Fruit fly (Drosophila melanogaster): ENCODE measurements around the gene Nfs1.

The Nfs1 gene

DNA sequence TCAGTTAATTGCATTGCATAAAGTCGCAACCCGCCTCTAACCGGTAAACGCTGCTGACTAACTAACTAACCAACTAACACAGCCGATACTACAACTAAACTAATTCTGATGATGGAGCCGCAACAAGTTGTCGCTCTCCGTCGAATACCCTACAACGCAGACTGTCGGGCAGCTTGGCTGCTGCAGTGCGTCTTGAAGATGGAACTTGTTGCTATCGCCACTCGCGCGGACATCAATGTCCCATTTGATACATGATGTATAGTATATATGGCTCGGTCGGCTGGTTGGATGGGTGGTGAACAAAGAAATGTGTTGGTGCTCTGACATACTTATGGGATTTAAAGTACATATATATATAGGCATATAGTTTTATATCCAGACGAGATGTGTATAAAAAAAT, 26.1 kb downstream of the Nfs1 start (continued):
- no peak for TF ChIP-seq pnt (GFP tag; optimal IDR thresholded peaks at IDR 0.05)
- no peak for TF ChIP-seq CG12744 (GFP tag; optimal IDR thresholded peaks at IDR 0.05)
- TF ChIP-seq twi (tag; optimal IDR thresholded peaks at IDR 0.05) = no peak
- TF ChIP-seq klu (GFP tag; IDR thresholded peaks at IDR 0.05) = no peak
- TF ChIP-seq CG34224 (GFP tag; IDR thresholded peaks at IDR 0.05; ENCODE audit: partially characterized antibody) = no peak
- TF ChIP-seq HLHmδ (GFP tag; optimal IDR thresholded peaks at IDR 0.05) = no peak
- TF ChIP-seq CG7963 (GFP tag; IDR thresholded peaks at IDR 0.05; ENCODE audit: partially characterized antibody) = no peak
- no peak for TF ChIP-seq dmrt11E (tag; optimal IDR thresholded peaks at IDR 0.05)
- TF ChIP-seq grau (tag; optimal IDR thresholded peaks at IDR 0.05) = peak; percentile 22
- TF ChIP-seq CG14014 (GFP tag; IDR thresholded peaks at IDR 0.05) = no peak
- no peak for TF ChIP-seq salm (tag; optimal IDR thresholded peaks at IDR 0.05)
- TF ChIP-seq ci (GFP tag; IDR thresholded peaks at IDR 0.05) = no peak; the same call in 2 of the 3 replicates
- TF ChIP-seq Aef1 (GFP tag; IDR thresholded peaks at IDR 0.05) = no peak
- no peak for TF ChIP-seq zen (tag; optimal IDR thresholded peaks at IDR 0.05)
- TF ChIP-seq CG31365 (tag; optimal IDR thresholded peaks at IDR 0.05) = no peak
- TF ChIP-seq Hmr (GFP tag; optimal IDR thresholded peaks at IDR 0.05) = peak; percentile 13
- TF ChIP-seq CG9797 (GFP tag; optimal IDR thresholded peaks at IDR 0.05) = no peak
- TF ChIP-seq YL-1 (GFP tag; optimal IDR thresholded peaks at IDR 0.05) = no peak
- TF ChIP-seq CG6272 (GFP tag; IDR thresholded peaks at IDR 0.05) = no peak
- no peak for TF ChIP-seq trh (GFP tag; optimal IDR thresholded peaks at IDR 0.05)
- no peak for TF ChIP-seq D19B (GFP tag; optimal IDR thresholded peaks at IDR 0.05)
- no peak for TF ChIP-seq CG30403 (GFP tag; optimal IDR thresholded peaks at IDR 0.05)
- no peak for TF ChIP-seq dysf (GFP tag; IDR thresholded peaks at IDR 0.05)
- no peak for TF ChIP-seq Asciz (GFP tag; optimal IDR thresholded peaks at IDR 0.05)
- TF ChIP-seq CG15696 (tag; optimal IDR thresholded peaks at IDR 0.05) = no peak
- TF ChIP-seq CG6254 (GFP tag; optimal IDR thresholded peaks at IDR 0.05) = no peak
- no peak for TF ChIP-seq CG32532 (GFP tag; IDR thresholded peaks at IDR 0.05)
- TF ChIP-seq MTF-1 (GFP tag; optimal IDR thresholded peaks at IDR 0.05; ENCODE audit: borderline replicate concordance) = no peak
- TF ChIP-seq Lim3 (GFP tag; IDR thresholded peaks at IDR 0.05) = no peak
- TF ChIP-seq CG5245 (GFP tag; optimal IDR thresholded peaks at IDR 0.05) = no peak
- no peak for TF ChIP-seq CG7745 (tag; optimal IDR thresholded peaks at IDR 0.05)
- TF ChIP-seq Adf1 (GFP tag; IDR thresholded peaks at IDR 0.05) = no peak
- TF ChIP-seq Nf-YB (GFP tag; optimal IDR thresholded peaks at IDR 0.05) = no peak
- TF ChIP-seq corto (GFP tag; optimal IDR thresholded peaks at IDR 0.05) = no peak
- peak; percentile 17 for TF ChIP-seq CG1603 (tag; optimal IDR thresholded peaks at IDR 0.05)
- TF ChIP-seq amos (GFP tag; IDR thresholded peaks at IDR 0.05; ENCODE audit: partially characterized antibody) = no peak
- TF ChIP-seq CG8388 (GFP tag; optimal IDR thresholded peaks at IDR 0.05) = no peak
- no peak for TF ChIP-seq HmgD (GFP tag; optimal IDR thresholded peaks at IDR 0.05)
- TF ChIP-seq nom (GFP tag; optimal IDR thresholded peaks at IDR 0.05) = peak; percentile 46
- no peak for TF ChIP-seq nerfin-1 (tag; optimal IDR thresholded peaks at IDR 0.05)
- no peak for TF ChIP-seq CG7357 (GFP tag; IDR thresholded peaks at IDR 0.05)
- no peak for TF ChIP-seq Mad (GFP tag; optimal IDR thresholded peaks at IDR 0.05)
- peak; percentile 15 for TF ChIP-seq CG15514 (GFP tag; optimal IDR thresholded peaks at IDR 0.05)
- TF ChIP-seq CG13424 (tag; optimal IDR thresholded peaks at IDR 0.05) = peak; percentile 15
- TF ChIP-seq ash1 (GFP tag; optimal IDR thresholded peaks at IDR 0.05) = no peak
- no peak for TF ChIP-seq cas (GFP tag; IDR thresholded peaks at IDR 0.05)
- TF ChIP-seq Dref (GFP tag; IDR thresholded peaks at IDR 0.05) = no peak
- no peak for TF ChIP-seq CG4820 (GFP tag; optimal IDR thresholded peaks at IDR 0.05)
- TF ChIP-seq Jarid2 (GFP tag; optimal IDR thresholded peaks at IDR 0.05) = no peak
- no peak for TF ChIP-seq sc (optimal IDR thresholded peaks at IDR 0.05)
- TF ChIP-seq sc (GFP tag; optimal IDR thresholded peaks at IDR 0.05) = no peak

Data from whole organism, embryonic.